Worm (Caenorhabditis elegans) whole organism, L4 larva: ENCODE data around the gene fbxa-118.

Experiments used
- F37D6.2 ChIP-seq: sonication (generic microtip); optimal IDR thresholded peaks from 2 replicates; lab custom pipeline; 2016; ENCODE audit warnings: mild to moderate bottlenecking, missing genetic modification characterization, missing compliant biosample characterization
- F44E2.7 ChIP-seq: fragments of 200-800 bp; sonication (Bioruptor generic); IDR thresholded peaks from 2 replicates; pipeline ENCODE4 v2.1.2; 2022; ENCODE audit warnings: missing genetic modification characterization, missing compliant biosample characterization
- Y75B8A.6 ChIP-seq: fragments of 200-800 bp; sonication (Bioruptor generic); IDR thresholded peaks from 2 replicates; pipeline ENCODE4 v1.3.6; 2022; ENCODE audit warnings: missing genetic modification reagents, missing genetic modification characterization, missing compliant biosample characterization
- ZK337.2 ChIP-seq: fragments of 200-800 bp; sonication (Bioruptor generic); IDR thresholded peaks from 2 replicates; pipeline ENCODE4 v1.3.6; 2022; ENCODE audit warnings: missing genetic modification reagents, missing genetic modification characterization, missing compliant biosample characterization
- cey-2 ChIP-seq: sonication (generic microtip); optimal IDR thresholded peaks from 3 replicates; lab custom pipeline; 2017; ENCODE audit warnings: missing genetic modification characterization, mild to moderate bottlenecking, missing compliant biosample characterization, antibody characterized with exemption, borderline replicate concordance; ENCODE audit not compliant: insufficient read depth
- daf-16 ChIP-seq, 3 experiments: sonication (generic microtip); optimal IDR thresholded peaks; 2 replicates each; lab custom pipeline; 2016 to 2017; ENCODE audit warnings: missing genetic modification characterization in 3 of 3, missing genetic modification reagents in 3 of 3, mild to moderate bottlenecking in 2 of 3, missing compliant biosample characterization in 2 of 3, missing biosample characterization in 1 of 3, moderate library complexity in 1 of 3
- daf-8 ChIP-seq: fragments of 200-800 bp; sonication (Bioruptor generic); IDR thresholded peaks from 2 replicates; pipeline ENCODE4 v1.3.6; 2022; ENCODE audit warnings: missing genetic modification characterization, missing compliant biosample characterization
- dmd-6 ChIP-seq: fragments of 200-800 bp; sonication (Bioruptor generic); IDR thresholded peaks from 2 replicates; pipeline ENCODE4 v1.3.6; 2022; ENCODE audit warnings: missing genetic modification reagents, missing genetic modification characterization, missing compliant biosample characterization
- dpl-1 ChIP-seq: fragments of 150-350 bp; optimal IDR thresholded peaks from 2 replicates; lab custom pipeline; 2014; ENCODE audit warnings: missing biosample characterization, missing genetic modification reagents, missing genetic modification characterization
- dve-1 ChIP-seq: sonication (generic microtip); optimal IDR thresholded peaks from 2 replicates; lab custom pipeline; 2017; ENCODE audit warnings: antibody characterized with exemption, mild to moderate bottlenecking, missing genetic modification characterization, missing compliant biosample characterization; ENCODE audit not compliant: insufficient read depth
- egl-43 ChIP-seq: fragments of 200-800 bp; sonication (Bioruptor generic); IDR thresholded peaks from 2 replicates; pipeline ENCODE4 v1.3.6; 2022; ENCODE audit warnings: missing genetic modification reagents, missing genetic modification characterization, missing compliant biosample characterization
- fkh-10 ChIP-seq: fragments of 150-350 bp; optimal IDR thresholded peaks from 2 replicates; lab custom pipeline; 2014; ENCODE audit warnings: missing biosample characterization, missing genetic modification reagents, missing genetic modification characterization
- hlh-11 ChIP-seq: fragments of 200-800 bp; sonication (Bioruptor generic); optimal IDR thresholded peaks from 2 replicates; lab custom pipeline; 2018; ENCODE audit warnings: mild to moderate bottlenecking, missing genetic modification characterization, missing compliant biosample characterization
- hlh-30 ChIP-seq: sonication (generic microtip); optimal IDR thresholded peaks from 2 replicates; lab custom pipeline; 2017; ENCODE audit warnings: antibody characterized with exemption, mild to moderate bottlenecking, missing genetic modification characterization, missing compliant biosample characterization; ENCODE audit not compliant: insufficient read depth
- jun-1 ChIP-seq: fragments of 150-350 bp; optimal IDR thresholded peaks from 2 replicates; lab custom pipeline; 2014; ENCODE audit warnings: missing biosample characterization, missing genetic modification reagents, missing genetic modification characterization
- lim-7 ChIP-seq: fragments of 200-800 bp; sonication (Bioruptor generic); IDR thresholded peaks from 2 replicates; pipeline ENCODE4 v1.3.6; 2022; ENCODE audit warnings: missing genetic modification characterization, missing compliant biosample characterization
- lin-1 ChIP-seq: fragments of 200-800 bp; sonication (Bioruptor generic); IDR thresholded peaks from 2 replicates; pipeline ENCODE4 v1.3.6; 2022; ENCODE audit warnings: missing genetic modification reagents, missing genetic modification characterization, missing compliant biosample characterization
- lin-13 ChIP-seq: fragments of 150-350 bp; optimal IDR thresholded peaks from 2 replicates; lab custom pipeline; 2014; ENCODE audit warnings: missing biosample characterization, missing genetic modification reagents, missing genetic modification characterization
- lin-15B ChIP-seq: fragments of 150-350 bp; sonication (generic microtip); optimal IDR thresholded peaks from 3 replicates; lab custom pipeline; 2014; ENCODE audit warnings: missing biosample characterization, missing genetic modification characterization
- madf-5 ChIP-seq, 2 experiments: fragments of 200-800 bp; sonication (Bioruptor generic); IDR thresholded peaks; 2 replicates each; pipeline ENCODE4 v1.3.6; 2022; ENCODE audit warnings: missing compliant biosample characterization in 2 of 2, missing genetic modification characterization in 2 of 2
- madf-9 ChIP-seq: fragments of 200-800 bp; sonication (Bioruptor generic); conservative IDR thresholded peaks from 2 replicates; pipeline ENCODE4 v1.3.6; 2022; ENCODE audit warnings: missing genetic modification reagents, missing genetic modification characterization, missing compliant biosample characterization
- mxl-3 ChIP-seq: fragments of 200-800 bp; sonication (Bioruptor generic); optimal IDR thresholded peaks from 2 replicates; lab custom pipeline; 2018; ENCODE audit warnings: mild to moderate bottlenecking, missing genetic modification characterization, missing compliant biosample characterization
- nhr-11 ChIP-seq: fragments of 150-350 bp; optimal IDR thresholded peaks from 2 replicates; lab custom pipeline; 2014; ENCODE audit warnings: missing biosample characterization, missing genetic modification characterization
- nhr-111 ChIP-seq: fragments of 200-800 bp; sonication (Bioruptor generic); optimal IDR thresholded peaks from 2 replicates; lab custom pipeline; 2018; ENCODE audit warnings: mild to moderate bottlenecking, missing genetic modification characterization, missing compliant biosample characterization
- nhr-28 ChIP-seq: fragments of 150-350 bp; optimal IDR thresholded peaks from 2 replicates; lab custom pipeline; 2014; ENCODE audit warnings: missing biosample characterization, missing genetic modification characterization
- nhr-48 ChIP-seq: sonication (generic microtip); optimal IDR thresholded peaks from 2 replicates; lab custom pipeline; 2016; ENCODE audit warnings: mild to moderate bottlenecking, missing genetic modification characterization, missing compliant biosample characterization
- nhr-76 ChIP-seq: fragments of 150-350 bp; optimal IDR thresholded peaks from 2 replicates; lab custom pipeline; 2014; ENCODE audit warnings: missing biosample characterization, missing genetic modification characterization
- nhr-77 ChIP-seq: fragments of 150-350 bp; optimal IDR thresholded peaks from 2 replicates; lab custom pipeline; 2014; ENCODE audit warnings: missing biosample characterization, missing genetic modification characterization
- php-3 ChIP-seq: fragments of 200-800 bp; sonication (Bioruptor generic); IDR thresholded peaks from 2 replicates; pipeline ENCODE4 v1.3.6; 2022; ENCODE audit warnings: missing genetic modification reagents, missing genetic modification characterization, missing compliant biosample characterization
- pqm-1 ChIP-seq: sonication (generic microtip); optimal IDR thresholded peaks from 2 replicates; lab custom pipeline; 2017; ENCODE audit warnings: missing biosample characterization, missing genetic modification characterization
- saeg-2 ChIP-seq: fragments of 200-800 bp; sonication (Bioruptor generic); IDR thresholded peaks from 2 replicates; pipeline ENCODE4 v1.3.6; 2022; ENCODE audit warnings: missing genetic modification reagents, missing genetic modification characterization, missing compliant biosample characterization
- set-16 ChIP-seq: fragments of 200-800 bp; sonication (Bioruptor generic); IDR thresholded peaks from 2 replicates; pipeline ENCODE4 v1.3.6; 2022; ENCODE audit warnings: missing genetic modification reagents, missing genetic modification characterization, missing compliant biosample characterization
- unc-130 ChIP-seq: sonication (generic microtip); optimal IDR thresholded peaks from 2 replicates; lab custom pipeline; 2016; ENCODE audit warnings: missing genetic modification reagents, missing genetic modification characterization, missing compliant biosample characterization
- vab-7 ChIP-seq: fragments of 200-800 bp; sonication (Bioruptor generic); IDR thresholded peaks from 2 replicates; pipeline ENCODE4 v1.3.6; 2022; ENCODE audit warnings: missing genetic modification reagents, missing genetic modification characterization, missing compliant biosample characterization
- ztf-11 ChIP-seq: fragments of 150-350 bp; optimal IDR thresholded peaks from 2 replicates; lab custom pipeline; 2014; ENCODE audit warnings: missing biosample characterization, missing genetic modification characterization
- ztf-7 ChIP-seq: fragments of 150-350 bp; optimal IDR thresholded peaks from 2 replicates; lab custom pipeline; 2014; ENCODE audit warnings: missing biosample characterization, missing genetic modification characterization

fbxa-118 gene

ce11 chrV:19755260-19755659 lies 21.9 kb downstream of the fbxa-118 start, which contains the start of gene clec-50:
Gene clec-50 (minus strand): TSS chrV:19755368.
- TF ChIP-seq hlh-11 (tag; lab: Kevin White, UChicago), result peak; percentile 68
- TF ChIP-seq madf-5 (GFP tag; IDR thresholded peaks at IDR 0.05; lab: Robert Waterston, UW), result no peak
- TF ChIP-seq lim-7 (GFP tag; lab: Robert Waterston, UW), result no peak
- TF ChIP-seq ZK337.2 (GFP tag; lab: Robert Waterston, UW), result no peak
- no peak for TF ChIP-seq F37D6.2
- peak; percentile 95 for TF ChIP-seq dmd-6 (GFP tag; lab: Robert Waterston, UW)
- TF ChIP-seq vab-7 (GFP tag; lab: Robert Waterston, UW), result no peak
- TF ChIP-seq ztf-11 (tag; lab: Kevin White, UChicago), result no peak
- peak; percentile 89 for TF ChIP-seq mxl-3 (GFP tag; lab: Kevin White, UChicago)
- TF ChIP-seq nhr-48 (tag; lab: Kevin White, UChicago), result no peak
- TF ChIP-seq lin-13, result no peak
- TF ChIP-seq saeg-2 (GFP tag; lab: Robert Waterston, UW), result no peak
- TF ChIP-seq fkh-10 (GFP tag; lab: Kevin White, UChicago), result no peak
- no peak for TF ChIP-seq cey-2 (tag; lab: Kevin White, UChicago)
- TF ChIP-seq nhr-111 (GFP tag; lab: Kevin White, UChicago), result no peak
- TF ChIP-seq hlh-30 (tag; lab: Kevin White, UChicago), result no peak
- peak; percentile 84 for TF ChIP-seq pqm-1 (tag; lab: Kevin White, UChicago)
- TF ChIP-seq nhr-11 (tag; lab: Kevin White, UChicago), result no peak
- no peak for TF ChIP-seq Y75B8A.6 (GFP tag; lab: Robert Waterston, UW)
- no peak for TF ChIP-seq nhr-76 (tag; lab: Kevin White, UChicago)
- no peak for TF ChIP-seq daf-16 (GFP tag; optimal IDR thresholded peaks at IDR 0.05; lab: Kevin White, UChicago)
- TF ChIP-seq daf-16 (tag; optimal IDR thresholded peaks at IDR 0.05; lab: Kevin White, UChicago), result peak; percentile 51
- TF ChIP-seq dpl-1 (GFP tag; lab: Kevin White, UChicago), result no peak
- TF ChIP-seq nhr-28, result peak; percentile 75
- TF ChIP-seq egl-43, result no peak
- TF ChIP-seq madf-9 (GFP tag; lab: Robert Waterston, UW), result no peak
- TF ChIP-seq lin-1 (GFP tag; lab: Robert Waterston, UW), result 0 out of 2 replicates have a peak, but pooled peaks have one; percentile 14
- TF ChIP-seq dve-1 (tag; lab: Kevin White, UChicago), result peak; percentile 35
- no peak for TF ChIP-seq set-16
- no peak for TF ChIP-seq lin-15B (tag; lab: Kevin White, UChicago)
- TF ChIP-seq nhr-77 (tag; lab: Kevin White, UChicago), result peak; percentile 25
- TF ChIP-seq jun-1 (tag; lab: Kevin White, UChicago), result no peak
- peak; percentile 80 for TF ChIP-seq php-3 (GFP tag; lab: Robert Waterston, UW)
- no peak for TF ChIP-seq unc-130 (GFP tag; lab: Kevin White, UChicago)
- TF ChIP-seq daf-8 (GFP tag; lab: Robert Waterston, UW), result no peak
- no peak for TF ChIP-seq F44E2.7

- peak; percentile 59 for TF ChIP-seq nhr-28
- peak; percentile 13 for TF ChIP-seq pqm-1 (tag; lab: Kevin White, UChicago)
- no peak for TF ChIP-seq ztf-7 (tag; lab: Kevin White, UChicago)
- TF ChIP-seq php-3 (GFP tag; lab: Robert Waterston, UW), result 0 out of 2 replicates have a peak, but pooled peaks have one; percentile 50
- no peak for TF ChIP-seq ZK337.2 (GFP tag; lab: Robert Waterston, UW)
Measured at ce11 chrV:19754331-19754730, 22.8 kb downstream of the fbxa-118 start.

ce11 chrV:19752879-19753278 lies 24.2 kb downstream of the fbxa-118 start:
- TF ChIP-seq set-16 (peak; percentile 76), pqm-1 (tag; lab: Kevin White, UChicago) (no peak)
